Worm (Caenorhabditis elegans) whole organism, L4/young adult: Measurements from ENCODE around the gene F46G10.2.

ENCODE experiments used
- W03F9.2 ChIP-seq: fragments of 150-350 bp; optimal IDR thresholded peaks from 2 replicates; lab custom pipeline; 2014; ENCODE audit warnings: missing biosample characterization, missing genetic modification characterization
- dao-5 ChIP-seq: sonication (generic microtip); optimal IDR thresholded peaks from 2 replicates; lab custom pipeline; 2016; ENCODE audit warnings: missing genotype, missing genetic modification characterization, moderate library complexity, missing compliant biosample characterization
- him-1 ChIP-seq: sonication (generic microtip); optimal IDR thresholded peaks from 2 replicates; lab custom pipeline; 2016; ENCODE audit warnings: missing genotype, missing genetic modification reagents, missing genetic modification characterization, missing compliant biosample characterization

Gene F46G10.2

DNA sequence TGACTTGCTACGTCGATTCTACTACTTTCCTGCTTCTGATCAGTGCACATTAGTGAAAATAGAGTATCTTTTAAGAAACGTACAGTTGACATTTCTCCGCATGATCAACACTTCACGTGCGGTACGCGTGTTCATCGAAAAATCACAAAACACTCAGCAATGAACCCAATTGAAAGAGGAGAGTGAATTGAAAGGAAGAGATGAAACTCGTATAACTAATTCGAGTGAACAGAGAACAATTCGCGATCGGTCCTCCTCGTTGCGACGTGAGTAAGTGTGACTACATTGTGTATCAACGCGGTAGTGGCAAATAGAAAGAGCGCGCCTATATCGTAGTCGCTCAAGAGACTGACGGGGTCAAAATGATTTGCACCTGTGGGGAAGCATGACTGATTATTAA lies 30.8 kb downstream of the F46G10.2 start:
- TF ChIP-seq dao-5 (tag; lab: Kevin White, UChicago) (no peak), W03F9.2 (no peak), him-1 (tag; lab: Kevin White, UChicago) (no peak)

DNA sequence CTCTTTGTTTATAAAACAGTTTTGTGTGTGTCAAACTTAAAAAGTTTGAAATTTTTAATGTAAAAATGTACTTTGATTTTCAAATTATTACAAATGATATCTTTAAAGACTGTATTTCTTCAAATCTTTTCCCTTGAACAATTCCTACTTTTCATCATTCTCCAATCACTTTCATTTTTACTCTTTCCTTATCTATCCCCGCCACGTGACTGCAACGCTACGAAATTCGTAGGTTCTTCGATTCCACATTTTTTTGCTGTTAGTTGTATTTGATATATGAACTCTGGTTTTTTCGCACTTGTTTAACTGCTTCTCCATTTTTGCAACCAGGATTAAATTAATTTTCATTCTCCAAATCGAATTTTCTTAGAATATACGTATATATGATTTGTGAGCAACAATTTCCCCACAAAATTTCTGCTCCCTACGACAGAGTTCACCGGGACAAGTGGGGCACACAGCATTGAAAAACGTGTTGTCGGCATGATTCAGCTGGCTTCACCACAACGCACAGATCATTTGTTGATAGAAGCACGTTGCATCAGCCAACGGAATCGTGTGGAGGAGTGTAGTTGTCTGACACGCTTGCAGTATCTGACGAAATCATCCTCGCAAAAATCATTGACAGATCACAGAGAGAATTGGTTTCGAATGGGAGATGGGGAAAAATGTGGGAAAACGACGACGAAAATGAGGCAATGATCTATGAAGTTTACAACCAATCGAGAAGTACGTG lies 32.1 kb downstream of the F46G10.2 start:
- TF ChIP-seq dao-5 (tag; lab: Kevin White, UChicago) = no peak
- TF ChIP-seq him-1 (tag; lab: Kevin White, UChicago) = no peak
- no peak for TF ChIP-seq W03F9.2

ce11 chrX:13356469-13356868 lies 33.7 kb downstream of the F46G10.2 start:
- TF ChIP-seq dao-5 (tag; lab: Kevin White, UChicago) (no peak), W03F9.2 (peak; percentile 1)

DNA sequence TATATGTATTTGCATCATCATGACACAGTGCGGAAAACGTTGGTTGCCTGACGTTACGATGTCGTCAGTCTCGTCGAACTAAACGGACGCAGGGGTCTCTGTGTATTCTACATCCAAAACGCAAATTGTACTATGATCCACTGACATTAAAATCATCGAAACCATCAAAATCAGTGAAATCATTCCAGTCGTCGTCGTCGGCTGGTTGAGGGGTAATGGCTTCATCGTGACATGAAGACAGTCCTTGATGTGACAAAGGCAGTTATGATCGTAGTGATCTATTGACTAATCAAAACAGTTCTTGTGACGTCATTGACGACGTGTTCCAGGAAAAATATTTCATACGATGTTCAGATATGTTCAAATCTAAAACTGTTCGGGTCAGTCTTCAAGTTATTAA lies 34.9 kb downstream of the F46G10.2 start:
- no peak for TF ChIP-seq him-1 (tag; lab: Kevin White, UChicago)
- TF ChIP-seq dao-5 (tag; lab: Kevin White, UChicago) = no peak
- no peak for TF ChIP-seq W03F9.2

- no peak for TF ChIP-seq dao-5 (tag; lab: Kevin White, UChicago)
- no peak for TF ChIP-seq him-1 (tag; lab: Kevin White, UChicago)
- TF ChIP-seq W03F9.2 = no peak
Observed at ce11 chrX:13358573-13358972, 35.8 kb downstream of the F46G10.2 start.

DNA sequence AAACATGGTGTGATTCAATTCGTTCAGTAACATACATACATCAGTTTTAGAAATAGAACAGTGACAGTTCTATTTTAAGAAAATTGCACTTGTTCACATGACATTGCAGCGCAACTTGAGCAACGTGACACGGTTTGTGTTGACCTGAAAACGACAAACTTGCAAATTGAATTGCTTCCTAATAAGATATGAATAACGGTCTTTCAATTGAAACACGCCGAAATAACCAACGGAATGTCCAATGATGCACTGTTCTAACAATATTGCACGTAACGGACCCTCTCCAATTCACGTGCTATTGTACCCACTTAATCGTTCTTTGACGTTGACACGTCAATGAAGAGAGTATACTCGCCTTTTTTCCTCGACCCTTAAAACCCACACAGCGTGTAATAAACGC lies 37.0 kb downstream of the F46G10.2 start:
- no peak for TF ChIP-seq dao-5 (tag; lab: Kevin White, UChicago)
- TF ChIP-seq him-1 (tag; lab: Kevin White, UChicago) = no peak
- no peak for TF ChIP-seq W03F9.2

DNA sequence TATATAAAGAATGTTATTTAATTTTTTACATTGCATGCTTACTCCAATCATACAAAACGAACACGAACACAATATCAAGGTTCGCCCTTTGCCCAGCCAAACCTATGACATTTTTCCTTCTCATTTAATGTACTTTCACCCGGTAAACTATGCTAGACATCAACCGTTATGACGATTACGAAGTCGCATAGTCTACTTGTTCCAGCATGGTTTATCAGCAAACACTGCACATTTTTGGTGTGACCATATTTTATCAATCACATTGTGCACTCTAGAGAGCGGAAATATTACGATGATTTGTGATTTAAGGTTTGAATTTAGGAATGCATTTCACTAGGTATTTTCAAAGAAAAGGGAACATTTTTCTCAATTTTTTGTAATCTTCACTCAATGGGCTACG lies 37.9 kb downstream of the F46G10.2 start:
- no peak for TF ChIP-seq him-1 (tag; lab: Kevin White, UChicago)
- no peak for TF ChIP-seq dao-5 (tag; lab: Kevin White, UChicago)
- TF ChIP-seq W03F9.2 = no peak

DNA sequence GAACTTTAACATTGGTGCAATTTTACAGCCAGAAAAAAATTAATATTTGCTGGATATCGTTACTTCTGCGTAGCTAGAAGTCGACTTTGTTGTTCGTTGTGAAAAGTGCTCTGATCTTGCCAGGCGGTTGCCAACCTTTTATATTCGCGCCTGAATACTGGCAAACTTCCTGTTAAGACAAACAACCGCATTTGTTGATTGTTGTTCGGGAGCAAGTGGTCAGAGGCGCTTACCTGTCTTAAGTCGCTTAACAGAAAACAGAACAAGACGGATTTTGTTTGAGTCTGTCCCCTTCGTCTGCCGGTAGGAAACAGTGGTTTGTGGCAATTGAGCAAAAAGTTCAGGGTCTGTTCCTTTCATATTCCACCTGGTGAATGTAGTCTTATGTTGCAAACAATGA lies 39.7 kb downstream of the F46G10.2 start, which contains the start of gene C49F8.15:
Gene C49F8.15, minus strand, starts transcription at position 101 of the 400 bp plus-strand sequence.
- TF ChIP-seq him-1 (tag; lab: Kevin White, UChicago) (no peak), dao-5 (tag; lab: Kevin White, UChicago) (no peak), W03F9.2 (no peak)

DNA sequence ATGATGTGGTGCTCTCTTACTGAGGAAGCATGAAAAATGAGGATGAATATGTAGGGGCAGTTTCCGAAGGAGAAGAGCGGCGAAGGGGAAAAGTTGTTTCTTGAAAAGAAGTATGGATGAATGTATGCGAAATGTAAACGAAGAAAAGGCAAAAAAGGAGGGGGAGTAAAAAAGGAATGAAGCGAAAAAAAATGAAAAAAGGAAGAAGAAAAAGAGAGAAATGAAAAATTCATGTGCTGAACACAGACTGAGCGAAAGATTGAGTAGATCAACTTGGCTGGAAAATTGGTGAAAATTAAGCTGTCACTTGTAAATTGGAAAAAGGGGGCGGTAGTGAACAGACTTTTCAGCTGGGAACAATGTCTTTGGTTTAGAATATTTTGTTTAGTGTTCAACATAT lies 42.1 kb downstream of the F46G10.2 start, which contains the start of gene C49F8.1:
Gene C49F8.1, minus strand, starts transcription at position 101 of the 400 bp plus-strand sequence.
- no peak for TF ChIP-seq dao-5 (tag; lab: Kevin White, UChicago)
- TF ChIP-seq W03F9.2 = no peak
- TF ChIP-seq him-1 (tag; lab: Kevin White, UChicago) = no peak

DNA sequence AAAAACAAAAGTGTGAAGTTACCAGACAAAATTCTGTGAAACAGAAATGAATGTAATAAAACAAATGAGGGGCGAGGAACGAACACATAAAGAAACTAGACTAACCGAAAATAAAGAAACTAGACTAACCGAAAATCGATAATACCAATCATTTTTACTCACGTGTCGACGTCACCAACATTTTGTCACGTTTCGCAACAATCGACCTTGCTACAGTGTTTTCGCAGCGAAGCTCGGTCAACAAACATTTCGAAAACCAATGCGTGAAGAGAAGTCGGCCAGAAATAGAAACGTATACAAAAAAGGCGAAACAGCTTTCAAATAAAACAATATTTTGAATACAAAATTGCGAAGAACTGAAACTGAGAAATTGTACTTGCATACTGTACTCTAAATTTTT lies 44.2 kb downstream of the F46G10.2 start:
- TF ChIP-seq dao-5 (tag; lab: Kevin White, UChicago) = no peak
- no peak for TF ChIP-seq him-1 (tag; lab: Kevin White, UChicago)
- TF ChIP-seq W03F9.2 = no peak

DNA sequence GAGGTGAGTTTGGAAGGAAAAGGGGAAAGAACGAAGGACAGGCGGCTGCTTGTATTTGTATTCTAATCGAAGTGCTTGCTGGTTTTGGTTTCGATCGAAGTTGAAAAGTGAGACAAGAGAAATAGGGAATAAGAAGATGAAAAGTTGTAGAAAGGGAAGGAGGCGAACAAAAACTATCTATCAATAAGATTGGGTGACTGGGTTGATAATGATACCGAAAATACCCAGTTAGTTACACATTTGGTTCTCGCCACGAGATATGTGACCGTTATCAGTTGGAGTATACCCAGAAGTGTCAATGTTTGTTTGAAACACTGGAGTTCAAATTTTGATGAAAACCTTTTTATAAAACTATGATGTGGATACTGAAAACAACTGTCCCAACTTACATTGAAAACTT lies 45.5 kb downstream of the F46G10.2 start:
- TF ChIP-seq dao-5 (tag; lab: Kevin White, UChicago) = no peak
- no peak for TF ChIP-seq him-1 (tag; lab: Kevin White, UChicago)

DNA sequence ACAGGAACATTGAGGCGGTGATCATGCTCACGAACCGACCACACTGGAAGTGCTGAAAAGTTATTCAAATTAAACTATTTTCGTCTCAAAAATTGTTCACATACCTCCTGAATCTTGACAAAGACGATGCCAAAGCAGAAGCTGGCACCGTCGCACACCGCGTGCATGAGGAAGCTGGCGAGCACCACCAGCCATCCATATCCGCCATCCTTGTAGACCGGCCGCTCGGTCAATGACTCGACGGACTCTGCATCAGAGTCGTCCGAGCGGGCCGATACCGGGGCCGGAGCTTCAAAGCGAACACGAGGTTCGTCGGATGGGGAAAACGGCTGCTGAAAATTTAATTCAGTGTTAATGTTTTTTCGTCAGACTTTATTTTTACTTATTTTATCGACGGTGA lies 53.4 kb downstream of the F46G10.2 start:
- TF ChIP-seq W03F9.2 (no peak), him-1 (tag; lab: Kevin White, UChicago) (no peak), dao-5 (tag; lab: Kevin White, UChicago) (no peak)

- no peak for TF ChIP-seq dao-5 (tag; lab: Kevin White, UChicago)
- no peak for TF ChIP-seq W03F9.2
- TF ChIP-seq him-1 (tag; lab: Kevin White, UChicago) = no peak
Observed at ce11 chrX:13376851-13377250, 54.1 kb downstream of the F46G10.2 start, which contains the start of the genes C49F8.14 and gem-1. TSS of gene C49F8.14 (minus strand) at chrX:13376949. TSS of gene gem-1 (minus strand) at chrX:13376992.
